Worm (Caenorhabditis elegans): ENCODE data around the gene sgn-1.

The sgn-1 gene

ce11 chrII:8787376-8787775, 3.9 kb upstream of the sgn-1 start (continued):
- no peak for TF ChIP-seq cebp-2 (GFP tag; IDR thresholded peaks at IDR 0.05)
- TF ChIP-seq die-1 (tag; optimal IDR thresholded peaks at IDR 0.05), result no peak
- TF ChIP-seq egl-18 (GFP tag; IDR thresholded peaks at IDR 0.05), result no peak
- TF ChIP-seq mel-28 (tag; optimal IDR thresholded peaks at IDR 0.05; ENCODE audit: borderline replicate concordance), result no peak
- TF ChIP-seq fkh-3 (tag; optimal IDR thresholded peaks at IDR 0.05), result no peak
- no peak for TF ChIP-seq sptf-2 (GFP tag; optimal IDR thresholded peaks at IDR 0.05)
- peak; percentile 60 for TF ChIP-seq nhr-80 (tag; optimal IDR thresholded peaks at IDR 0.05)
- no peak for TF ChIP-seq D2030.7 (GFP tag; IDR thresholded peaks at IDR 0.05)
- TF ChIP-seq mxl-1 (tag; optimal IDR thresholded peaks at IDR 0.05), result no peak
- no peak for TF ChIP-seq akir-1 (GFP tag; optimal IDR thresholded peaks at IDR 0.05)
- peak; percentile 81 for TF ChIP-seq madf-10 (tag; optimal IDR thresholded peaks at IDR 0.05)
- TF ChIP-seq lag-1 (GFP tag; IDR thresholded peaks at IDR 0.05), result no peak
- no peak for TF ChIP-seq unc-130 (GFP tag; optimal IDR thresholded peaks at IDR 0.05)
- TF ChIP-seq let-526 (GFP tag; IDR thresholded peaks at IDR 0.05), result peak; percentile 76; the same call in 1 of the 2 replicates
- peak; percentile 62 for TF ChIP-seq tbp1 (GFP tag; optimal IDR thresholded peaks at IDR 0.05)
- no peak for TF ChIP-seq ztf-25 (GFP tag; IDR thresholded peaks at IDR 0.05)
- no peak for TF ChIP-seq F57C9.4 (tag; optimal IDR thresholded peaks at IDR 0.05)
- no peak for TF ChIP-seq lsl-1 (GFP tag; optimal IDR thresholded peaks at IDR 0.05)
- no peak for TF ChIP-seq Y53F4B.3 (GFP tag; IDR thresholded peaks at IDR 0.05)
- TF ChIP-seq cebp-1 (GFP tag; IDR thresholded peaks at IDR 0.05), result peak; percentile 60
- peak; percentile 87 for TF ChIP-seq cebp-1 (tag; optimal IDR thresholded peaks at IDR 0.05)
- TF ChIP-seq zfh-2 (GFP tag; conservative IDR thresholded peaks at IDR 0.05), result 0 out of 2 replicates have a peak, but pooled peaks have one; percentile 6
- TF ChIP-seq ztf-6 (GFP tag; IDR thresholded peaks at IDR 0.05), result no peak
- TF ChIP-seq ccch-3 (GFP tag; optimal IDR thresholded peaks at IDR 0.05), result no peak
- TF ChIP-seq zim-3 (tag; optimal IDR thresholded peaks at IDR 0.05), result no peak
- TF ChIP-seq hrde-1 (tag; optimal IDR thresholded peaks at IDR 0.05; ENCODE audit: borderline replicate concordance), result no peak
- peak; percentile 75 for TF ChIP-seq K11D2.4 (GFP tag; IDR thresholded peaks at IDR 0.05)
- TF ChIP-seq ceh-58 (GFP tag; IDR thresholded peaks at IDR 0.05), result no peak
- no peak for TF ChIP-seq F57A8.1 (GFP tag; optimal IDR thresholded peaks at IDR 0.05)
- TF ChIP-seq ama-1 (optimal IDR thresholded peaks at IDR 0.05), result peak; percentile 29
- no peak for TF ChIP-seq ama-1 (GFP tag; optimal IDR thresholded peaks at IDR 0.05)
- TF ChIP-seq somi-1 (GFP tag; optimal IDR thresholded peaks at IDR 0.05), result peak; percentile 74
- TF ChIP-seq snpc-3.4 (tag; optimal IDR thresholded peaks at IDR 0.05), result peak; percentile 30
- no peak for TF ChIP-seq T26A5.8 (tag; optimal IDR thresholded peaks at IDR 0.05)
- TF ChIP-seq mes-4 (tag; optimal IDR thresholded peaks at IDR 0.05), result no peak
- no peak for TF ChIP-seq rec-8 (tag; optimal IDR thresholded peaks at IDR 0.05)
- TF ChIP-seq pbrm-1 (GFP tag; IDR thresholded peaks at IDR 0.05), result peak; percentile 81
- no peak for TF ChIP-seq egl-44 (GFP tag; IDR thresholded peaks at IDR 0.05)
- peak; percentile 51 for TF ChIP-seq repo-1 (tag; optimal IDR thresholded peaks at IDR 0.05)
- no peak for TF ChIP-seq sea-2 (GFP tag; IDR thresholded peaks at IDR 0.05)
- TF ChIP-seq dox-1 (GFP tag; IDR thresholded peaks at IDR 0.05), result peak; percentile 63
- TF ChIP-seq dpl-1 (GFP tag; optimal IDR thresholded peaks at IDR 0.05), result no peak
- no peak for TF ChIP-seq rpc-1 (optimal IDR thresholded peaks at IDR 0.05)
- TF ChIP-seq rpc-1 (tag; optimal IDR thresholded peaks at IDR 0.05), result no peak
- TF ChIP-seq T07F8.4 (tag; optimal IDR thresholded peaks at IDR 0.05), result no peak
- peak; percentile 99 for TF ChIP-seq ekl-4 (GFP tag; IDR thresholded peaks at IDR 0.05)
- peak; percentile 86 for TF ChIP-seq B0336.3 (GFP tag; IDR thresholded peaks at IDR 0.05)
- no peak for TF ChIP-seq madf-6 (GFP tag; IDR thresholded peaks at IDR 0.05)
- TF ChIP-seq lsy-27 (tag; optimal IDR thresholded peaks at IDR 0.05; ENCODE audit: borderline replicate concordance, insufficient read depth), result no peak
- TF ChIP-seq ceh-91 (GFP tag; IDR thresholded peaks at IDR 0.05), result no peak
- TF ChIP-seq attf-5 (GFP tag; optimal IDR thresholded peaks at IDR 0.05), result peak; percentile 85
